Worm (Caenorhabditis elegans) whole organism, L2 larva: ENCODE data around the gene sym-4.

ENCODE experiments used
- C34F6.9 ChIP-seq: fragments of 150-350 bp; optimal IDR thresholded peaks from 2 replicates; lab custom pipeline; 2014; ENCODE audit warnings: missing biosample characterization, missing genetic modification characterization
- F13H6.1 ChIP-seq: sonication (generic microtip); optimal IDR thresholded peaks from 2 replicates; lab custom pipeline; 2016; ENCODE audit warnings: missing genetic modification characterization, missing compliant biosample characterization
- R02D3.7 ChIP-seq: fragments of 150-350 bp; optimal IDR thresholded peaks from 2 replicates; lab custom pipeline; 2014; ENCODE audit warnings: missing biosample characterization, missing genetic modification characterization
- Y55F3AM.14 ChIP-seq: fragments of 200-800 bp; sonication (Bioruptor generic); optimal IDR thresholded peaks from 2 replicates; lab custom pipeline; 2018; ENCODE audit warnings: mild to moderate bottlenecking, missing genetic modification characterization, missing compliant biosample characterization
- ZK546.5 ChIP-seq: sonication (generic microtip); optimal IDR thresholded peaks from 2 replicates; lab custom pipeline; 2017; ENCODE audit warnings: missing biosample characterization, missing genetic modification characterization
- alr-1 ChIP-seq: fragments of 150-350 bp; optimal IDR thresholded peaks from 2 replicates; lab custom pipeline; 2014; ENCODE audit warnings: missing biosample characterization, missing genetic modification characterization
- aly-2 ChIP-seq: fragments of 150-350 bp; optimal IDR thresholded peaks from 2 replicates; lab custom pipeline; 2014; ENCODE audit warnings: missing biosample characterization, missing genetic modification characterization
- ama-1 ChIP-seq: fragments of 150-350 bp; optimal IDR thresholded peaks from 2 replicates; lab custom pipeline; 2018; ENCODE audit warnings: inconsistent platforms
- blmp-1 ChIP-seq: sonication (generic microtip); optimal IDR thresholded peaks from 2 replicates; lab custom pipeline; 2017; ENCODE audit warnings: missing genetic modification characterization, mild to moderate bottlenecking, missing compliant biosample characterization, antibody characterized with exemption, moderate library complexity; ENCODE audit not compliant: insufficient read depth
- ceh-16 ChIP-seq: fragments of 150-350 bp; optimal IDR thresholded peaks from 2 replicates; lab custom pipeline; 2014; ENCODE audit warnings: missing biosample characterization, missing genetic modification characterization
- ceh-82 ChIP-seq: fragments of 150-350 bp; optimal IDR thresholded peaks from 2 replicates; lab custom pipeline; 2014; ENCODE audit warnings: missing biosample characterization, missing genetic modification characterization
- crh-2 ChIP-seq: sonication (generic microtip); optimal IDR thresholded peaks from 2 replicates; lab custom pipeline; 2017; ENCODE audit warnings: missing biosample characterization, missing genetic modification characterization
- dmd-4 ChIP-seq: sonication (generic microtip); optimal IDR thresholded peaks from 2 replicates; lab custom pipeline; 2017; ENCODE audit warnings: missing biosample characterization, missing genetic modification characterization
- egl-27 ChIP-seq: sonication (generic microtip); optimal IDR thresholded peaks from 3 replicates; lab custom pipeline; 2017; ENCODE audit warnings: missing biosample characterization, missing genetic modification reagents, missing genetic modification characterization
- elt-1 ChIP-seq: fragments of 150-350 bp; optimal IDR thresholded peaks from 2 replicates; lab custom pipeline; 2014; ENCODE audit warnings: missing biosample characterization, missing genetic modification characterization
- elt-3 ChIP-seq: sonication (generic microtip); optimal IDR thresholded peaks from 2 replicates; lab custom pipeline; 2017; ENCODE audit warnings: missing biosample characterization, missing genetic modification characterization
- fos-1 ChIP-seq: fragments of 150-350 bp; optimal IDR thresholded peaks from 2 replicates; lab custom pipeline; 2014; ENCODE audit warnings: missing biosample characterization, missing genetic modification characterization
- gmeb-1 ChIP-seq: fragments of 150-350 bp; optimal IDR thresholded peaks from 2 replicates; lab custom pipeline; 2014; ENCODE audit warnings: missing biosample characterization, missing genetic modification characterization
- lin-11 ChIP-seq: fragments of 150-350 bp; sonication (generic microtip); optimal IDR thresholded peaks from 2 replicates; lab custom pipeline; 2014; ENCODE audit warnings: missing biosample characterization, missing genetic modification characterization, inconsistent platforms, mixed read lengths
- lin-13 ChIP-seq: fragments of 150-350 bp; optimal IDR thresholded peaks from 2 replicates; lab custom pipeline; 2014; ENCODE audit warnings: missing biosample characterization, missing genetic modification reagents, missing genetic modification characterization
- lin-39 ChIP-seq: fragments of 150-350 bp; optimal IDR thresholded peaks from 2 replicates; lab custom pipeline; 2014; ENCODE audit warnings: missing biosample characterization, missing genetic modification reagents, missing genetic modification characterization
- lsy-2 ChIP-seq, 2 experiments: fragments of 150-350 bp in 1 of 2; sonication (generic microtip) in 1 of 2; optimal IDR thresholded peaks; 2 replicates each; lab custom pipeline; 2014 to 2017; ENCODE audit warnings: missing biosample characterization in 2 of 2, missing genetic modification characterization in 2 of 2
- mab-5 ChIP-seq: fragments of 150-350 bp; optimal IDR thresholded peaks from 2 replicates; lab custom pipeline; 2014; ENCODE audit warnings: missing biosample characterization, missing genetic modification characterization
- mbf-1 ChIP-seq: sonication (generic microtip); optimal IDR thresholded peaks from 2 replicates; lab custom pipeline; 2017; ENCODE audit warnings: missing biosample characterization, missing genetic modification characterization
- mdl-1 ChIP-seq, 2 experiments: fragments of 150-350 bp in 1 of 2; sonication (generic microtip) in 1 of 2; optimal IDR thresholded peaks; 2 replicates each; lab custom pipeline; 2017; ENCODE audit warnings: missing biosample characterization in 2 of 2, missing genetic modification characterization in 2 of 2
- nhr-10 ChIP-seq: sonication (generic microtip); optimal IDR thresholded peaks from 2 replicates; lab custom pipeline; 2017; ENCODE audit warnings: missing biosample characterization, missing genetic modification characterization
- nhr-11 ChIP-seq: fragments of 150-350 bp; optimal IDR thresholded peaks from 2 replicates; lab custom pipeline; 2014; ENCODE audit warnings: missing biosample characterization, missing genetic modification characterization
- nhr-12 ChIP-seq: fragments of 150-350 bp; optimal IDR thresholded peaks from 2 replicates; lab custom pipeline; 2014; ENCODE audit warnings: missing biosample characterization, missing genetic modification characterization
- nhr-129 ChIP-seq: fragments of 150-350 bp; optimal IDR thresholded peaks from 2 replicates; lab custom pipeline; 2014; ENCODE audit warnings: missing biosample characterization, missing genetic modification characterization
- nhr-21 ChIP-seq: fragments of 150-350 bp; optimal IDR thresholded peaks from 2 replicates; lab custom pipeline; 2014; ENCODE audit warnings: missing biosample characterization, missing genetic modification characterization
- nhr-23 ChIP-seq: fragments of 150-350 bp; optimal IDR thresholded peaks from 2 replicates; lab custom pipeline; 2014; ENCODE audit warnings: missing biosample characterization, missing genetic modification reagents, missing genetic modification characterization
- nhr-237 ChIP-seq: fragments of 150-350 bp; optimal IDR thresholded peaks from 2 replicates; lab custom pipeline; 2014; ENCODE audit warnings: missing biosample characterization, missing genetic modification characterization
- nhr-25 ChIP-seq: fragments of 150-350 bp; sonication (generic microtip); optimal IDR thresholded peaks from 3 replicates; lab custom pipeline; 2014; ENCODE audit warnings: missing biosample characterization, missing genetic modification characterization
- nhr-6 ChIP-seq: fragments of 150-350 bp; optimal IDR thresholded peaks from 2 replicates; lab custom pipeline; 2014; ENCODE audit warnings: missing biosample characterization, missing genetic modification characterization
- nhr-77 ChIP-seq: fragments of 150-350 bp; optimal IDR thresholded peaks from 2 replicates; lab custom pipeline; 2014; ENCODE audit warnings: missing biosample characterization, missing genetic modification characterization
- peb-1 ChIP-seq: fragments of 150-350 bp; optimal IDR thresholded peaks from 2 replicates; lab custom pipeline; 2014; ENCODE audit warnings: missing biosample characterization, missing genetic modification characterization
- sem-4 ChIP-seq: fragments of 150-350 bp; optimal IDR thresholded peaks from 2 replicates; lab custom pipeline; 2014; ENCODE audit warnings: missing biosample characterization, missing genetic modification reagents, missing genetic modification characterization
- skn-1 ChIP-seq: sonication (generic microtip); optimal IDR thresholded peaks from 2 replicates; lab custom pipeline; 2017; ENCODE audit warnings: missing biosample characterization, missing genetic modification characterization
- sma-3 ChIP-seq: sonication (generic microtip); optimal IDR thresholded peaks from 2 replicates; lab custom pipeline; 2016; ENCODE audit warnings: missing genetic modification reagents, missing genetic modification characterization, missing compliant biosample characterization
- sma-9 ChIP-seq, 2 experiments: fragments of 150-350 bp in 1 of 2; sonication (generic microtip) in 1 of 2; optimal IDR thresholded peaks; 2 replicates each; lab custom pipeline; 2014 to 2016; ENCODE audit warnings: missing genetic modification characterization in 2 of 2, mild to moderate bottlenecking in 1 of 2, missing biosample characterization in 1 of 2, missing compliant biosample characterization in 1 of 2, missing genetic modification reagents in 1 of 2, moderate library complexity in 1 of 2
- snpc-4 ChIP-seq: fragments of 150-350 bp; optimal IDR thresholded peaks from 2 replicates; lab custom pipeline; 2014; ENCODE audit warnings: missing biosample characterization, missing genetic modification characterization
- unc-39 ChIP-seq: fragments of 150-350 bp; optimal IDR thresholded peaks from 2 replicates; lab custom pipeline; 2014; ENCODE audit warnings: missing biosample characterization, missing genetic modification characterization
- unc-55 ChIP-seq: fragments of 150-350 bp; sonication (generic microtip); optimal IDR thresholded peaks from 3 replicates; lab custom pipeline; 2014; ENCODE audit warnings: missing biosample characterization, missing genetic modification reagents, missing genetic modification characterization
- unc-62 ChIP-seq: fragments of 150-350 bp; optimal IDR thresholded peaks from 2 replicates; lab custom pipeline; 2014; ENCODE audit warnings: missing biosample characterization, missing genetic modification reagents, missing genetic modification characterization
- zag-1 ChIP-seq: fragments of 150-350 bp; optimal IDR thresholded peaks from 2 replicates; lab custom pipeline; 2014; ENCODE audit warnings: missing biosample characterization, missing genetic modification characterization
- ztf-1 ChIP-seq: fragments of 200-800 bp; sonication (Bioruptor generic); conservative IDR thresholded peaks from 2 replicates; pipeline ENCODE4 v1.3.6; 2022; ENCODE audit warnings: missing genetic modification characterization, missing compliant biosample characterization
- ztf-11 ChIP-seq: sonication (generic microtip); optimal IDR thresholded peaks from 2 replicates; lab custom pipeline; 2017; ENCODE audit warnings: missing biosample characterization, missing genetic modification characterization
- ztf-4 ChIP-seq: fragments of 150-350 bp; optimal IDR thresholded peaks from 2 replicates; lab custom pipeline; 2014; ENCODE audit warnings: missing biosample characterization, missing genetic modification characterization

Gene sym-4

DNA sequence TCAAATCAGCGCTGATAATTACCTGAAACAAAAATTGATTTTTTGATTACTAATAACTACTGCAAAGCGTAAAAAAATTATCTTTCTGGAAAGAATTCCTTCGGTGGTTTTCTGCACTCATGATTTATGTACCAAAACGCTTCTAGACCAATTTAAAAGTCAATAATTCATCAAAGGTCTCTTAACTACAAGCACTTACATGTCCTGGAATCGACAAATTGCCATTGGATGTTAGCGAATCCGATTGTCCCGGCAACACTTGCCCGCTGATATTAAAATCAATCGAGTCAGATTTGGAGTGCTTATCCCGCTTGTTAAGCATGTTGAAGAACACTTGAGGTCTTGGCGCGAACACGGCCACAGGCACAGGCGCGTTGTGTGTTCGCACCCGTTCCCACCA, 4.3 kb downstream of the sym-4 start:
- TF ChIP-seq mab-5 (tag; lab: Kevin White, UChicago) (no peak), peb-1 (no peak), C34F6.9 (tag; lab: Kevin White, UChicago) (no peak), ztf-4 (no peak), egl-27 (tag; lab: Kevin White, UChicago) (no peak), blmp-1 (no peak)
- TF ChIP-seq, all 48 proteins: peak for 0

DNA sequence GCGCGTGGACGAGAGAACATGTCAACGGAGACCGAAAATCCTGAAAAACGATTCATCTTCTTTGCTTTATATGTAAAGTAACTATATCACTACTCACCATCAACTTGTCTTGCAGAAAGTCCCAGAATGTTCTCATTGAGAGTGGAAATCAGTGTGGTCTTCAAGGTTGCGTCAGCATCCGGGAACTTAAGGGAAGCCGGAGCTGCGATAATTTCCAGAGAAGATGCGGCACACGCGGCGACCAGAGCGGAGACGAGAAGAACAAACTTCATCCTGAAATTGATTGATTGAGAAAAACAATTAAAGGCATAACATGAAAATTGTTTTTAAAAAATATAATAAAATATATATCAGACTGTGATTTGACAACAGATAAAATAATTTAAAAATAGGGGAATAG, 5.2 kb downstream of the sym-4 start, which contains the start of gene vha-20:
vha-20 (minus strand) TSS at position 273 of the 400 bp plus-strand sequence.
- TF ChIP-seq Y55F3AM.14 (GFP tag; lab: Kevin White, UChicago) (no peak), ama-1 (lab: Kevin White, UChicago) (peak; percentile 51)
- TF ChIP-seq, all 48 proteins: peak for 1

DNA sequence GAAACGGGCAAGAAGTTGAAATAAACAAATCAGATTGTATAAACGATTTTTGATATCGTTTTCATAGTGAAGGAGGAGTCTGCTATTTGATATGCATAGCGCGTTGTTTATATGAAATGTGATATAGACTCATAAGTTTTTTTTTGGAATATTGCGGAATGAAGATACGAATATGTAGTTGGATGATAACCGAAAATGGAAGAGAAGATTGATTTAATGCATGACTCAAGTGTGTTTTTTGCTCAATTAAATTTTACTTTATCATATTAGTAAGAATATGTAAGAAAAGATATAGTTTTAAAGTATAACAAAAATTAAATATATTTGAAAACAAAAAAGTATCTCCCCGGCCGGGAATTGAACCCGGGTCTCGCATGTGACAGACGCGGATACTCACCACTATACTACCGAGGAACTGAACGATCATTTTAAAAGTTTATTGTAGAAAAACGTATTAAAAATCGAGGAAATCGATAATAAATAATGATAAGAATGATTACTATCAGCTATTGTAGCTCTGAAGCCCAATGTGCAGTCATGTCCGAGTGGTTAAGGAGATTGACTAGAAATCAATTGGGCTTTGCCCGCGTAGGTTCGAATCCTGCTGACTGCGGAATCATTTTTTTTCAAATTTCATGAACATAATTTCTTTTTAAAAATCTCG, 7.6 kb downstream of the sym-4 start, which contains the start of gene lgc-25:
lgc-25 (minus strand) TSS at position 51 of the 664 bp plus-strand sequence.
- TF ChIP-seq nhr-12 (tag; lab: Kevin White, UChicago) (no peak), gmeb-1 (tag; lab: Kevin White, UChicago) (peak; percentile 53), nhr-25 (tag; lab: Kevin White, UChicago) (no peak), nhr-77 (tag; lab: Kevin White, UChicago) (no peak), crh-2 (peak; percentile 43), ztf-4 (no peak), Y55F3AM.14 (GFP tag; lab: Kevin White, UChicago) (no peak), ceh-82 (tag; lab: Kevin White, UChicago) (no peak), lin-39 (tag; lab: Kevin White, UChicago) (no peak), lin-11 (tag; lab: Kevin White, UChicago) (no peak), aly-2 (no peak), dmd-4 (tag; lab: Kevin White, UChicago) (no peak), unc-62 (GFP tag; lab: Kevin White, UChicago) (no peak), unc-39 (tag; lab: Kevin White, UChicago) (no peak), R02D3.7 (tag; lab: Kevin White, UChicago) (no peak), sma-9 (GFP tag; optimal IDR thresholded peaks at IDR 0.05; lab: Kevin White, UChicago) (peak; percentile 43), sma-9 (tag; optimal IDR thresholded peaks at IDR 0.05; lab: Kevin White, UChicago) (no peak), fos-1 (tag; lab: Kevin White, UChicago) (peak; percentile 29), mdl-1 (tag; optimal IDR thresholded peaks at IDR 0.05; lab: Kevin White, UChicago) (no peak), nhr-237 (tag; lab: Kevin White, UChicago) (no peak), zag-1 (tag; lab: Kevin White, UChicago) (no peak), skn-1 (tag; lab: Kevin White, UChicago) (no peak), nhr-129 (tag; lab: Kevin White, UChicago) (no peak), nhr-11 (tag; lab: Kevin White, UChicago) (no peak), snpc-4 (tag; lab: Kevin White, UChicago) (no peak), lsy-2 (tag; optimal IDR thresholded peaks at IDR 0.05; lab: Kevin White, UChicago) (no peak), blmp-1 (no peak), unc-55 (GFP tag; lab: Kevin White, UChicago) (no peak), sem-4 (tag; lab: Kevin White, UChicago) (no peak), ztf-11 (tag; lab: Kevin White, UChicago) (no peak), peb-1 (no peak), nhr-23 (no peak), ama-1 (lab: Kevin White, UChicago) (no peak), F13H6.1 (tag; lab: Kevin White, UChicago) (no peak), nhr-6 (tag; lab: Kevin White, UChicago) (no peak), mbf-1 (no peak), elt-3 (no peak), nhr-10 (no peak), egl-27 (tag; lab: Kevin White, UChicago) (no peak), sma-3 (GFP tag; lab: Kevin White, UChicago) (peak; percentile 60), elt-1 (tag; lab: Kevin White, UChicago) (no peak), alr-1 (tag; lab: Kevin White, UChicago) (no peak), C34F6.9 (tag; lab: Kevin White, UChicago) (no peak), ZK546.5 (tag; lab: Kevin White, UChicago) (no peak), nhr-21 (tag; lab: Kevin White, UChicago) (peak; percentile 37), ceh-16 (tag; lab: Kevin White, UChicago) (no peak), ztf-1 (GFP tag; lab: Robert Waterston, UW) (no peak), lin-13 (peak; percentile 27), mab-5 (tag; lab: Kevin White, UChicago) (no peak)
